Worm (Caenorhabditis elegans): Measurements from ENCODE around the gene irld-8.

Gene irld-8

DNA sequence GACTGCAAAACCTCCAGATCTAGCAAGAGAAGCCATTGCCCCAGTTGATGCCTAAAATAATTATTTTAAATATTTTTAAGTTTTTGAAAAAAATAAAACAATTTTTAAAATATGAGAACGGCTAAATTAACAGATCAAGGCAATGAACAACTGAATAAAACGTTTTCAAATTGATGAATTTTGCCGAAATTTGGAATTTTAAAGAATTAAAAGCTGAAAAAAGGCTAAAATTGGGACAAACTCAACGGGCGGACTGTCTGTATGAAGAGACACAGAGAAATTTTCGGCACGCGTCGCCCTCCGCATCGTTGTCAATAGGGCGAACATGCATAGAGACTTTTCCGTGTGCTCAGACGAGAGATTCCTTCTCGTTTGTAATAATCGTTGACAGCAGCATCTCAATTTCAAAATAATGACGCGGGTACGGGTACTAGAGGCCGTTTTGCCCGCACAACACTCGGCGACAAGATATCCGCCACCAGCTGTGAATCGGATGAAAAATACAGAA, 20.5 kb downstream of the irld-8 start, which contains the start of the genes isp-1 and islo-1 (continued):
- no peak for TF ChIP-seq nhr-84 (tag; optimal IDR thresholded peaks at IDR 0.05)
- TF ChIP-seq nhr-76 (tag; optimal IDR thresholded peaks at IDR 0.05): no peak
- no peak for TF ChIP-seq ztf-11 (tag; optimal IDR thresholded peaks at IDR 0.05)
- peak; percentile 24 for TF ChIP-seq swsn-7 (tag; optimal IDR thresholded peaks at IDR 0.05)
- peak; percentile 48 to 71 for TF ChIP-seq efl-1 (optimal IDR thresholded peaks at IDR 0.05)
- peak in 1 of 2 experiments; percentile 61 for TF ChIP-seq efl-1 (GFP tag; optimal IDR thresholded peaks at IDR 0.05 in 1 of 2)
- peak; percentile 8; the same call in 1 of the 2 replicates for TF ChIP-seq isw-1 (GFP tag; IDR thresholded peaks at IDR 0.05)
- TF ChIP-seq ets-5 (GFP tag; IDR thresholded peaks at IDR 0.05): no peak
- TF ChIP-seq nhr-11 (tag; optimal IDR thresholded peaks at IDR 0.05): no peak
- peak; percentile 74 for TF ChIP-seq C16A3.4 (tag; optimal IDR thresholded peaks at IDR 0.05)
- peak; percentile 26 for TF ChIP-seq lin-13 (GFP tag; optimal IDR thresholded peaks at IDR 0.05)
- TF ChIP-seq jun-1 (tag; optimal IDR thresholded peaks at IDR 0.05): no peak
- TF ChIP-seq vab-15 (tag; optimal IDR thresholded peaks at IDR 0.05): no peak
- peak; percentile 36 for TF ChIP-seq blmp-1 (tag; optimal IDR thresholded peaks at IDR 0.05)
- TF ChIP-seq nhr-85 (tag): peak; percentile 50
- no peak for TF ChIP-seq nhr-237 (tag; optimal IDR thresholded peaks at IDR 0.05)
- TF ChIP-seq ama-1 (optimal IDR thresholded peaks at IDR 0.05): no peak
- peak; percentile 1 for TF ChIP-seq fkh-8 (tag; optimal IDR thresholded peaks at IDR 0.05)
- peak; percentile 34 for TF ChIP-seq irx-1 (tag; optimal IDR thresholded peaks at IDR 0.05)
- no peak for TF ChIP-seq pag-3 (tag; optimal IDR thresholded peaks at IDR 0.05; ENCODE audit: borderline replicate concordance, insufficient read depth)
- TF ChIP-seq fkh-10 (GFP tag; optimal IDR thresholded peaks at IDR 0.05): no peak
- no peak for TF ChIP-seq dsc-1 (tag; optimal IDR thresholded peaks at IDR 0.05)
- no peak for TF ChIP-seq ceh-90 (tag; optimal IDR thresholded peaks at IDR 0.05)
- TF ChIP-seq egl-27 (tag; optimal IDR thresholded peaks at IDR 0.05): no peak
- peak; percentile 60 for TF ChIP-seq nhr-71 (tag; optimal IDR thresholded peaks at IDR 0.05)
- TF ChIP-seq F16B12.6 (tag; optimal IDR thresholded peaks at IDR 0.05): peak; percentile 24
- no peak for TF ChIP-seq ces-1 (GFP tag; optimal IDR thresholded peaks at IDR 0.05)
- no peak for TF ChIP-seq hlh-17 (GFP tag; optimal IDR thresholded peaks at IDR 0.05; ENCODE audit: borderline replicate concordance)
- no peak for TF ChIP-seq fkh-4 (tag; optimal IDR thresholded peaks at IDR 0.05; ENCODE audit: borderline replicate concordance)
- no peak for TF ChIP-seq Y116A8C.19 (tag; optimal IDR thresholded peaks at IDR 0.05; ENCODE audit: borderline replicate concordance)
- peak in 1 of 6 experiments; percentile 4 for TF ChIP-seq elt-3 (tag; optimal IDR thresholded peaks at IDR 0.05)
- no peak for TF ChIP-seq pax-3 (tag; optimal IDR thresholded peaks at IDR 0.05)
- TF ChIP-seq unc-86 (tag; optimal IDR thresholded peaks at IDR 0.05): no peak

DNA sequence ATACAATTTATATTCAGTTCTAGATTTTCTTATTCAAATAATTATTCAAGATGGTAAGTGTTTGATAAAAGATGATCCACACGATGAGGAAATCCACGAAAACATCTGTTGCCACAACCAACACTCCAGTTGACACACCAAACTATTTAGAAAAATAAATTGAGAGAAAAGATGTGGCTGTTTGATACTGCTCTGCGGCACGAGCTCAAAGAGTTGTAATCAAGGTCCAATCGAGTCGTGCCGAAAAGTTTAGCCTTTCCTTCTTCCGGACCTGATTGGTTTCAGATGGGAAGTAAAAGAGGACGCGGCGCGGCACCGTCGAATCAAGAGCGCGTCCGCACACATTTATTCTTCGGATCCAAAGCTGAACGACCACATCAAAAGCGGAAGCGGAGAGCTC, 21.0 kb downstream of the irld-8 start:
- TF ChIP-seq C34B4.2 (tag; optimal IDR thresholded peaks at IDR 0.05) (no peak), fkh-4 (tag; optimal IDR thresholded peaks at IDR 0.05; ENCODE audit: borderline replicate concordance) (peak; percentile 74), dsc-1 (tag; optimal IDR thresholded peaks at IDR 0.05) (peak; percentile 93), ceh-8 (GFP tag; optimal IDR thresholded peaks at IDR 0.05) (no peak)

DNA sequence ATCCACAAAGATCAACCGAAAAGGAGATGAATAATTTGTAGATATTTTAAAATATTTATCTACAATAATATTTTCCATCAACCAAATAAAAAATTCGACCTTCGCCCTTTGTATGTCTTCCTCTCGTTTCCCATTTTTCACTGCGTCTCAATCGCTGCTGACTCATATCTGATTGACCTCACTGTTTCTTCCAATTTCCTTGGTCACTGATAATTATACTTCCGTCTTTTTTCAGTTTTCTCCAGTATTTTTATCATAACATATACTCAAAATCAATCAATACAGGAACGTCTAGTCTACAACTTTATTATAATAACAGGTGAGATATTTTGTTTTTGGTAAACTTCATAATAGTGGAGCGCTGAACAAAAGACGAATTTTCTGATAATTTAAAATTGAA, 23.4 kb downstream of the irld-8 start, which contains the start of gene pmk-3:
pmk-3 (plus strand) TSS at position 236 of the 400 bp plus-strand sequence.
- TF ChIP-seq tbx-2 (tag; optimal IDR thresholded peaks at IDR 0.05) (no peak), unc-86 (tag; optimal IDR thresholded peaks at IDR 0.05) (no peak), blmp-1 (tag; optimal IDR thresholded peaks at IDR 0.05) (peak; percentile 2), zag-1 (tag; optimal IDR thresholded peaks at IDR 0.05) (no peak)

Measured in whole organism, L1 larva.